In genomic region chrX:19886936-19887934, dm6 we compare ENCODE assay signal across 5 fruit fly cellular contexts.
TF ChIP-seq lines count a peak whose summit lies in the region.

No protein-coding gene starts in this region.

TF ChIP-seq in whole organism, adult, 20 proteins besides CTCF, POLR2A, EP300 and RAD21 (continued from another document):
- no peak for TF ChIP-seq CG12768 (GFP tag; optimal IDR thresholded peaks at IDR 0.05; lab: Kevin White, UChicago)
- TF ChIP-seq CG7045 (GFP tag; optimal IDR thresholded peaks at IDR 0.05; lab: Kevin White, UChicago): no peak

TF ChIP-seq in whole organism, embryonic, 481 proteins besides CTCF, POLR2A, EP300 and RAD21 (continued from another document and continues in another):
- TF ChIP-seq crol (GFP tag; IDR thresholded peaks at IDR 0.05; lab: Robert Waterston, UW): peak; percentile 54; the same call in 1 of the 2 replicates
- 0 out of 3 replicates have a peak, but pooled peaks have one; percentile 18 for TF ChIP-seq CG34422 (GFP tag; IDR thresholded peaks at IDR 0.05; lab: Robert Waterston, UW)
- 0 out of 3 replicates have a peak, but pooled peaks have one; percentile 5 for TF ChIP-seq otp (GFP tag; IDR thresholded peaks at IDR 0.05; lab: Robert Waterston, UW)
- TF ChIP-seq MESR4 (GFP tag; optimal IDR thresholded peaks at IDR 0.05; lab: Kevin White, UChicago): no peak
- peak; percentile 97 for TF ChIP-seq Nf-YB (GFP tag; optimal IDR thresholded peaks at IDR 0.05; lab: Kevin White, UChicago)
- peak; percentile 19 for TF ChIP-seq CG2678 (tag; optimal IDR thresholded peaks at IDR 0.05; lab: Kevin White, UChicago)
- TF ChIP-seq CG12219 (GFP tag; optimal IDR thresholded peaks at IDR 0.05; lab: Kevin White, UChicago): no peak
- peak; percentile 97 for TF ChIP-seq Jarid2 (GFP tag; optimal IDR thresholded peaks at IDR 0.05; lab: Kevin White, UChicago)
- no peak for TF ChIP-seq CG15601 (tag; optimal IDR thresholded peaks at IDR 0.05; lab: Kevin White, UChicago)
- TF ChIP-seq Dll (GFP tag; IDR thresholded peaks at IDR 0.05; lab: Robert Waterston, UW; ENCODE audit: partially characterized antibody): peak; percentile 63; the same call in 2 of the 4 replicates
- TF ChIP-seq caup (GFP tag; optimal IDR thresholded peaks at IDR 0.05; lab: Kevin White, UChicago; ENCODE audit: severe bottlenecking): peak; percentile 27
- TF ChIP-seq CG17359 (tag; optimal IDR thresholded peaks at IDR 0.05; lab: Kevin White, UChicago): peak; percentile 17
- TF ChIP-seq CG4617 (GFP tag; optimal IDR thresholded peaks at IDR 0.05; lab: Kevin White, UChicago; ENCODE audit: borderline replicate concordance): no peak
- TF ChIP-seq CG10959 (GFP tag; IDR thresholded peaks at IDR 0.05; lab: Robert Waterston, UW): no peak
- TF ChIP-seq Adf1 (GFP tag; IDR thresholded peaks at IDR 0.05; lab: Robert Waterston, UW): peak; percentile 94
- TF ChIP-seq Hand (GFP tag; optimal IDR thresholded peaks at IDR 0.05; lab: Kevin White, UChicago): peak; percentile 27
- peak; percentile 68 for TF ChIP-seq CG15479 (GFP tag; optimal IDR thresholded peaks at IDR 0.05; lab: Kevin White, UChicago)
- TF ChIP-seq CG13287 (GFP tag; IDR thresholded peaks at IDR 0.05; lab: Robert Waterston, UW; ENCODE audit: partially characterized antibody): peak; percentile 55
- peak; percentile 91 for TF ChIP-seq CG12769 (tag; optimal IDR thresholded peaks at IDR 0.05; lab: Kevin White, UChicago)
- TF ChIP-seq Trl (optimal IDR thresholded peaks at IDR 0.05; lab: Kevin White, UChicago): peak; percentile 84 to 89
- peak; percentile 25 for TF ChIP-seq Trl (GFP tag; optimal IDR thresholded peaks at IDR 0.05; lab: Kevin White, UChicago)
- TF ChIP-seq hbn (GFP tag; IDR thresholded peaks at IDR 0.05; lab: Robert Waterston, UW; ENCODE audit: partially characterized antibody): peak; percentile 55
- TF ChIP-seq Nf-YA (GFP tag; IDR thresholded peaks at IDR 0.05; lab: Robert Waterston, UW): peak; percentile 51; the same call in 1 of the 2 replicates
- no peak for TF ChIP-seq Oli (tag; optimal IDR thresholded peaks at IDR 0.05; lab: Kevin White, UChicago)
- 0 out of 3 replicates have a peak, but pooled peaks have one; percentile 22 for TF ChIP-seq CG11456 (GFP tag; IDR thresholded peaks at IDR 0.05; lab: Robert Waterston, UW)
- TF ChIP-seq CG8765 (GFP tag; IDR thresholded peaks at IDR 0.05; lab: Robert Waterston, UW): 0 out of 2 replicates have a peak, but pooled peaks have one; percentile 13
- peak; percentile 30 for TF ChIP-seq Side (GFP tag; optimal IDR thresholded peaks at IDR 0.05; lab: Kevin White, UChicago)
- TF ChIP-seq CG32767 (GFP tag; IDR thresholded peaks at IDR 0.05; lab: Robert Waterston, UW): no peak
- TF ChIP-seq Hmr (GFP tag; optimal IDR thresholded peaks at IDR 0.05; lab: Kevin White, UChicago): peak; percentile 32

TF ChIP-seq in whole organism, prepupa, 60 proteins besides CTCF, POLR2A, EP300 and RAD21 (continued from another document and continues in another):
- TF ChIP-seq vri (GFP tag; optimal IDR thresholded peaks at IDR 0.05; lab: Kevin White, UChicago) (peak; percentile 95), CG31627 (GFP tag; optimal IDR thresholded peaks at IDR 0.05; lab: Kevin White, UChicago) (no peak), achi (GFP tag; optimal IDR thresholded peaks at IDR 0.05; lab: Kevin White, UChicago) (peak; percentile 46), fd85E (GFP tag; optimal IDR thresholded peaks at IDR 0.05; lab: Kevin White, UChicago) (no peak), Met (GFP tag; optimal IDR thresholded peaks at IDR 0.05; lab: Kevin White, UChicago) (no peak), OdsH (GFP tag; optimal IDR thresholded peaks at IDR 0.05; lab: Kevin White, UChicago) (peak; percentile 17), Ets96B (tag; optimal IDR thresholded peaks at IDR 0.05; lab: Kevin White, UChicago) (no peak), CG11762 (GFP tag; optimal IDR thresholded peaks at IDR 0.05; lab: Kevin White, UChicago; ENCODE audit: insufficient read depth) (peak; percentile 55), eg (GFP tag; IDR thresholded peaks at IDR 0.05; lab: Robert Waterston, UW) (peak; percentile 82), Hr39 (GFP tag; optimal IDR thresholded peaks at IDR 0.05; lab: Kevin White, UChicago) (no peak), CG8119 (GFP tag; IDR thresholded peaks at IDR 0.05; lab: Robert Waterston, UW) (peak; percentile 69), salr (GFP tag; optimal IDR thresholded peaks at IDR 0.05; lab: Kevin White, UChicago) (peak; percentile 13 to 64), CG3032 (tag; optimal IDR thresholded peaks at IDR 0.05; lab: Kevin White, UChicago) (no peak), net (GFP tag; optimal IDR thresholded peaks at IDR 0.05; lab: Kevin White, UChicago) (peak; percentile 71), ss (GFP tag; optimal IDR thresholded peaks at IDR 0.05; lab: Kevin White, UChicago) (peak; percentile 77), Hr4 (GFP tag; optimal IDR thresholded peaks at IDR 0.05; lab: Kevin White, UChicago) (no peak), Gug (GFP tag; IDR thresholded peaks at IDR 0.05; lab: Robert Waterston, UW) (0 out of 2 replicates have a peak, but pooled peaks have one; percentile 33), cyc (GFP tag; optimal IDR thresholded peaks at IDR 0.05; lab: Kevin White, UChicago) (peak; percentile 2), CG11902 (GFP tag; optimal IDR thresholded peaks at IDR 0.05; lab: Kevin White, UChicago) (no peak), CG34406 (GFP tag; optimal IDR thresholded peaks at IDR 0.05; lab: Kevin White, UChicago) (peak; percentile 21), topi (GFP tag; optimal IDR thresholded peaks at IDR 0.05; lab: Kevin White, UChicago) (peak; percentile 43), CG6792 (GFP tag; optimal IDR thresholded peaks at IDR 0.05; lab: Kevin White, UChicago) (peak; percentile 16), CG1621 (tag; optimal IDR thresholded peaks at IDR 0.05; lab: Kevin White, UChicago) (peak; percentile 60), spab (GFP tag; optimal IDR thresholded peaks at IDR 0.05; lab: Kevin White, UChicago) (peak; percentile 51), CG6854 (GFP tag; optimal IDR thresholded peaks at IDR 0.05; lab: Kevin White, UChicago) (peak; percentile 68), CG6163 (GFP tag; IDR thresholded peaks at IDR 0.05; lab: Robert Waterston, UW) (peak; percentile 83), Sox14 (GFP tag; optimal IDR thresholded peaks at IDR 0.05; lab: Kevin White, UChicago) (peak; percentile 56), Sox102F (GFP tag; optimal IDR thresholded peaks at IDR 0.05; lab: Kevin White, UChicago) (no peak), CG7368 (GFP tag; optimal IDR thresholded peaks at IDR 0.05; lab: Kevin White, UChicago) (no peak), CG4318 (GFP tag; optimal IDR thresholded peaks at IDR 0.05; lab: Kevin White, UChicago) (no peak), Ets21C (GFP tag; optimal IDR thresholded peaks at IDR 0.05; lab: Kevin White, UChicago) (no peak), CG15336 (GFP tag; IDR thresholded peaks at IDR 0.05; lab: Robert Waterston, UW) (peak; percentile 69), Eip93F (GFP tag; optimal IDR thresholded peaks at IDR 0.05; lab: Kevin White, UChicago) (peak; percentile 40), Lpt (GFP tag; optimal IDR thresholded peaks at IDR 0.05; lab: Kevin White, UChicago) (peak; percentile 15)

TF ChIP-seq in whole organism, pupa, 21 proteins besides CTCF, POLR2A, EP300 and RAD21 (continued from another document):
- TF ChIP-seq CG8301 (tag; optimal IDR thresholded peaks at IDR 0.05; lab: Kevin White, UChicago): peak; percentile 41

TF ChIP-seq in whole organism, wandering third instar larva, 38 proteins besides CTCF, POLR2A, EP300 and RAD21 (continued from another document):
- TF ChIP-seq woc (GFP tag; optimal IDR thresholded peaks at IDR 0.05; lab: Kevin White, UChicago): no peak
